Worm (Caenorhabditis elegans): ENCODE results near the gene ZK813.5.

The ZK813.5 gene

ce11 chrX:3419084-3419483, 31.9 kb downstream of the ZK813.5 start, which contains the start of gene C04F6.7:
TSS of gene C04F6.7 (minus strand) at chrX:3419184.
- TF ChIP-seq ceh-13 (GFP tag; optimal IDR thresholded peaks at IDR 0.05) (no peak), pes-1 (GFP tag; IDR thresholded peaks at IDR 0.05) (no peak), hmg-4 (GFP tag; optimal IDR thresholded peaks at IDR 0.05) (no peak), tra-4 (tag; optimal IDR thresholded peaks at IDR 0.05) (no peak), aly-1 (tag; optimal IDR thresholded peaks at IDR 0.05) (no peak), tbx-37 (GFP tag; conservative IDR thresholded peaks at IDR 0.05) (no peak), B0310.2 (tag; optimal IDR thresholded peaks at IDR 0.05) (no peak), tbx-11 (GFP tag; IDR thresholded peaks at IDR 0.05) (no peak), flt-1 (GFP tag; IDR thresholded peaks at IDR 0.05) (no peak), ceh-36 (tag; optimal IDR thresholded peaks at IDR 0.05) (no peak)

ce11 chrX:3416063-3416462, 35.0 kb downstream of the ZK813.5 start:
- TF ChIP-seq ets-7 (tag; optimal IDR thresholded peaks at IDR 0.05) (no peak), tra-4 (tag; optimal IDR thresholded peaks at IDR 0.05) (no peak), flt-1 (GFP tag; IDR thresholded peaks at IDR 0.05) (no peak), sea-1 (GFP tag; conservative IDR thresholded peaks at IDR 0.05) (no peak), F13C5.2 (tag; optimal IDR thresholded peaks at IDR 0.05) (no peak), aly-1 (tag; optimal IDR thresholded peaks at IDR 0.05) (no peak), hmg-4 (GFP tag; optimal IDR thresholded peaks at IDR 0.05) (no peak), tbx-11 (GFP tag; IDR thresholded peaks at IDR 0.05) (no peak), ama-1 (optimal IDR thresholded peaks at IDR 0.05) (no peak), scrt-1 (GFP tag; IDR thresholded peaks at IDR 0.05) (no peak), tbx-37 (GFP tag; conservative IDR thresholded peaks at IDR 0.05) (no peak), ceh-13 (GFP tag; optimal IDR thresholded peaks at IDR 0.05) (no peak), B0310.2 (tag; optimal IDR thresholded peaks at IDR 0.05) (no peak), pes-1 (GFP tag; IDR thresholded peaks at IDR 0.05) (no peak), hmbx-1 (tag; optimal IDR thresholded peaks at IDR 0.05) (no peak), hnd-1 (tag; optimal IDR thresholded peaks at IDR 0.05) (no peak), ceh-36 (tag; optimal IDR thresholded peaks at IDR 0.05) (no peak)

- TF ChIP-seq hmg-4 (GFP tag; optimal IDR thresholded peaks at IDR 0.05), result peak; percentile 1
- TF ChIP-seq flt-1 (GFP tag; IDR thresholded peaks at IDR 0.05), result no peak
These were observed 36.3 kb downstream of the ZK813.5 start, which contains the start of gene dhs-27 for ce11 chrX:3414660-3415144. TSS of gene dhs-27 (minus strand) at chrX:3414710.

- TF ChIP-seq hnd-1 (tag; optimal IDR thresholded peaks at IDR 0.05), result no peak
- TF ChIP-seq tbx-37 (GFP tag; conservative IDR thresholded peaks at IDR 0.05), result no peak
- no peak for TF ChIP-seq tra-4 (tag; optimal IDR thresholded peaks at IDR 0.05)
- no peak for TF ChIP-seq hmg-4 (GFP tag; optimal IDR thresholded peaks at IDR 0.05)
- peak; percentile 3 for TF ChIP-seq aly-1 (tag; optimal IDR thresholded peaks at IDR 0.05)
These were observed 39.4 kb downstream of the ZK813.5 start, which contains the start of gene unc-78 for ce11 chrX:3411565-3412022. TSS of gene unc-78 (minus strand) at chrX:3411615.

- TF ChIP-seq ama-1 (optimal IDR thresholded peaks at IDR 0.05) (no peak), ceh-36 (tag; optimal IDR thresholded peaks at IDR 0.05) (no peak), scrt-1 (GFP tag; IDR thresholded peaks at IDR 0.05) (no peak), pes-1 (GFP tag; IDR thresholded peaks at IDR 0.05) (no peak), flt-1 (GFP tag; IDR thresholded peaks at IDR 0.05) (no peak), B0310.2 (tag; optimal IDR thresholded peaks at IDR 0.05) (no peak), hmg-4 (GFP tag; optimal IDR thresholded peaks at IDR 0.05) (no peak), hnd-1 (tag; optimal IDR thresholded peaks at IDR 0.05) (no peak), aly-1 (tag; optimal IDR thresholded peaks at IDR 0.05) (no peak), sea-1 (GFP tag; conservative IDR thresholded peaks at IDR 0.05) (no peak), hmbx-1 (tag; optimal IDR thresholded peaks at IDR 0.05) (no peak), F13C5.2 (tag; optimal IDR thresholded peaks at IDR 0.05) (no peak), tra-4 (tag; optimal IDR thresholded peaks at IDR 0.05) (no peak), ets-7 (tag; optimal IDR thresholded peaks at IDR 0.05) (no peak), tbx-11 (GFP tag; IDR thresholded peaks at IDR 0.05) (no peak), ceh-13 (GFP tag; optimal IDR thresholded peaks at IDR 0.05) (no peak), tbx-37 (GFP tag; conservative IDR thresholded peaks at IDR 0.05) (no peak)
These were observed 42.2 kb downstream of the ZK813.5 start for ce11 chrX:3408717-3409303.

- TF ChIP-seq hmg-4 (GFP tag; optimal IDR thresholded peaks at IDR 0.05), result no peak
- TF ChIP-seq tra-4 (tag; optimal IDR thresholded peaks at IDR 0.05), result no peak
- TF ChIP-seq ceh-13 (GFP tag; optimal IDR thresholded peaks at IDR 0.05), result no peak
- no peak for TF ChIP-seq tbx-11 (GFP tag; IDR thresholded peaks at IDR 0.05)
- TF ChIP-seq tbx-37 (GFP tag; conservative IDR thresholded peaks at IDR 0.05), result no peak
- no peak for TF ChIP-seq pes-1 (GFP tag; IDR thresholded peaks at IDR 0.05)
- no peak for TF ChIP-seq hmbx-1 (tag; optimal IDR thresholded peaks at IDR 0.05)
These were observed 47.8 kb downstream of the ZK813.5 start, which contains the start of gene vit-5 for ce11 chrX:3403195-3403594. TSS of gene vit-5 (plus strand) at chrX:3403471.

ce11 chrX:3401701-3402100, 49.3 kb downstream of the ZK813.5 start, which contains the start of gene C04F6.9:
TSS of gene C04F6.9 (plus strand) at chrX:3402001.
- no peak for TF ChIP-seq ceh-36 (tag; optimal IDR thresholded peaks at IDR 0.05)
- no peak for TF ChIP-seq flt-1 (GFP tag; IDR thresholded peaks at IDR 0.05)

- TF ChIP-seq ama-1 (optimal IDR thresholded peaks at IDR 0.05) (no peak), ceh-13 (GFP tag; optimal IDR thresholded peaks at IDR 0.05) (no peak), ceh-36 (tag; optimal IDR thresholded peaks at IDR 0.05) (no peak), pes-1 (GFP tag; IDR thresholded peaks at IDR 0.05) (no peak), hmbx-1 (tag; optimal IDR thresholded peaks at IDR 0.05) (no peak), ets-7 (tag; optimal IDR thresholded peaks at IDR 0.05) (no peak), flt-1 (GFP tag; IDR thresholded peaks at IDR 0.05) (no peak), F13C5.2 (tag; optimal IDR thresholded peaks at IDR 0.05) (no peak), aly-1 (tag; optimal IDR thresholded peaks at IDR 0.05) (no peak), B0310.2 (tag; optimal IDR thresholded peaks at IDR 0.05) (no peak), tbx-11 (GFP tag; IDR thresholded peaks at IDR 0.05) (no peak)
These were observed 50.6 kb downstream of the ZK813.5 start for ce11 chrX:3400387-3400786.

Data from whole organism, early embryonic.